Worm (Caenorhabditis elegans) whole organism, early embryonic: ENCODE results near the gene pro-3.

Experiments used
- B0310.2 ChIP-seq: sonication (generic microtip); optimal IDR thresholded peaks from 2 replicates; lab custom pipeline; 2016; ENCODE audit warnings: mild to moderate bottlenecking, missing genetic modification characterization, missing compliant biosample characterization
- F13C5.2 ChIP-seq: sonication (generic microtip); optimal IDR thresholded peaks from 2 replicates; lab custom pipeline; 2017; ENCODE audit warnings: mild to moderate bottlenecking, missing genetic modification characterization, inconsistent platforms, missing compliant biosample characterization
- aly-1 ChIP-seq: sonication (generic microtip); optimal IDR thresholded peaks from 2 replicates; lab custom pipeline; 2016; ENCODE audit warnings: missing genetic modification characterization, missing compliant biosample characterization
- ama-1 ChIP-seq: fragments of 150-350 bp; optimal IDR thresholded peaks from 2 replicates; lab custom pipeline; 2014
- ceh-13 ChIP-seq: fragments of 200-800 bp; sonication (Bioruptor generic); optimal IDR thresholded peaks from 2 replicates; lab custom pipeline; 2018; ENCODE audit warnings: mild to moderate bottlenecking, missing genetic modification characterization, missing compliant biosample characterization
- ceh-36 ChIP-seq: sonication (generic microtip); optimal IDR thresholded peaks from 2 replicates; lab custom pipeline; 2016; ENCODE audit warnings: missing genetic modification characterization, inconsistent platforms, missing compliant biosample characterization
- ets-7 ChIP-seq: sonication (generic microtip); optimal IDR thresholded peaks from 2 replicates; lab custom pipeline; 2016; ENCODE audit warnings: missing genotype, missing genetic modification characterization, missing compliant biosample characterization
- flt-1 ChIP-seq: fragments of 200-800 bp; sonication (Bioruptor generic); IDR thresholded peaks from 2 replicates; pipeline ENCODE4 v1.3.6; 2022; ENCODE audit warnings: missing genetic modification characterization, missing compliant biosample characterization
- hmbx-1 ChIP-seq: sonication (generic microtip); optimal IDR thresholded peaks from 2 replicates; lab custom pipeline; 2016; ENCODE audit warnings: mild to moderate bottlenecking, missing genetic modification characterization, missing compliant biosample characterization
- hmg-4 ChIP-seq: fragments of 200-800 bp; sonication (Bioruptor generic); optimal IDR thresholded peaks from 2 replicates; lab custom pipeline; 2018; ENCODE audit warnings: mild to moderate bottlenecking, missing genetic modification characterization, missing compliant biosample characterization
- hnd-1 ChIP-seq: sonication (generic microtip); optimal IDR thresholded peaks from 2 replicates; lab custom pipeline; 2016; ENCODE audit warnings: missing genetic modification characterization, missing compliant biosample characterization
- pes-1 ChIP-seq: fragments of 200-800 bp; sonication (Bioruptor generic); IDR thresholded peaks from 2 replicates; pipeline ENCODE4 v1.3.6; 2022; ENCODE audit warnings: missing genetic modification reagents, missing genetic modification characterization, missing compliant biosample characterization
- scrt-1 ChIP-seq: fragments of 200-800 bp; sonication (Bioruptor generic); IDR thresholded peaks from 2 replicates; pipeline ENCODE4 v1.3.6; 2022; ENCODE audit warnings: missing genetic modification characterization, missing compliant biosample characterization
- sea-1 ChIP-seq: fragments of 200-800 bp; sonication (Bioruptor generic); conservative IDR thresholded peaks from 2 replicates; pipeline ENCODE4 v1.3.6; 2022; ENCODE audit warnings: missing genetic modification characterization, missing compliant biosample characterization
- tbx-11 ChIP-seq: fragments of 200-800 bp; sonication (Bioruptor generic); IDR thresholded peaks from 2 replicates; pipeline ENCODE4 v1.3.6; 2022; ENCODE audit warnings: missing genetic modification characterization, missing compliant biosample characterization
- tbx-37 ChIP-seq: fragments of 200-800 bp; sonication (Bioruptor generic); conservative IDR thresholded peaks from 2 replicates; pipeline ENCODE4 v1.3.6; 2022; ENCODE audit warnings: missing genetic modification reagents, missing genetic modification characterization, missing compliant biosample characterization
- tra-4 ChIP-seq: sonication (generic microtip); optimal IDR thresholded peaks from 2 replicates; lab custom pipeline; 2017; ENCODE audit warnings: missing genetic modification characterization, missing compliant biosample characterization

Gene pro-3

DNA sequence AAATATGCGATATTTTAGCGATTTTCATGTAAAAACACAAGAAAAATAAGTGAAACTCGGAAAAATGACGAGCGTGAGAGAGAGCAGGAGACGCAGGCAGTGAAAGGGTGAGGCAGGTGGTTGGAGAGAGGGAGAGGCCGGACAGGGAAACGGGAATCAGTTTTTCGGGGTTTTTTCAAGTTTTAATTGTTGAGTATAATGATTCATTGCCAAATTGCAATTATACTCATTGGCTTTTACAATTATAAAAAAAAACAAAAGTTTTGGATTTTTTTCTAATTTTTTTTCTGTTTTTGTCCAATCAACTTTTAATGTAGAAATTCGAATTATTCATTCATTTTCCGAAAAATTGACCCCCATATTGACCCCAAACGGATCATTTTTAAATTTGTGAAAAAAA is 35.7 kb downstream of the pro-3 start, which contains the start of gene nhr-95:
Gene nhr-95, minus strand, starts transcription at position 101 of the 400 bp plus-strand sequence.
- TF ChIP-seq scrt-1 (GFP tag; lab: Robert Waterston, UW) (0 out of 2 replicates have a peak, but pooled peaks have one; percentile 55), ets-7 (tag; lab: Kevin White, UChicago) (no peak)

DNA sequence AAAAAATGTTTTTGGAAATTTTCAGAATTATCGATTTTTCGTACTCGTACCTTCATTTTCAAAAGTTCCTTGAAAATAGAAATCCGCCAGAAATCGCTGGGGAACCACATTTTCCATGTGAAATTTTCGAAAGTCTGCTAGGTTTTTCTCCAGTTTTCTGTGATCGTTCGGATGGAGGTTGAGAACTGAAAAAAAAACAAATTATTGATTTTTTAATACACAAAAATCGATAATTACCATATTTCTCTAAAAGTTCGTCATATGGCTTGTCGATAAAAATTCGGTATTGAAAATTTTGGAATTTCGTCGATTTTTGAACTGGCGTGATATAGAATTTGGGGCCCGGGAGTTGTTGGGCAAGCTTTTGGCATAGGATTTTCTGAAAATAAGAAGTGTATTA is 41.4 kb downstream of the pro-3 start:
- TF ChIP-seq ets-7 (tag; lab: Kevin White, UChicago): no peak
- TF ChIP-seq ceh-36 (tag; lab: Kevin White, UChicago): no peak
- TF ChIP-seq ceh-13: no peak
- TF ChIP-seq ama-1 (lab: Kevin White, UChicago): no peak
- no peak for TF ChIP-seq F13C5.2 (tag; lab: Kevin White, UChicago)
- no peak for TF ChIP-seq pes-1 (GFP tag; lab: Robert Waterston, UW)
- no peak for TF ChIP-seq aly-1 (tag; lab: Kevin White, UChicago)
- TF ChIP-seq sea-1 (GFP tag; lab: Robert Waterston, UW): no peak
- TF ChIP-seq tra-4 (tag; lab: Kevin White, UChicago): no peak
- no peak for TF ChIP-seq hmbx-1 (tag; lab: Kevin White, UChicago)
- no peak for TF ChIP-seq flt-1 (GFP tag; lab: Robert Waterston, UW)
- TF ChIP-seq tbx-11: no peak
- TF ChIP-seq tbx-37 (GFP tag; lab: Robert Waterston, UW): no peak
- no peak for TF ChIP-seq hmg-4 (GFP tag; lab: Kevin White, UChicago)
- no peak for TF ChIP-seq B0310.2 (tag; lab: Kevin White, UChicago)
- no peak for TF ChIP-seq scrt-1 (GFP tag; lab: Robert Waterston, UW)
- TF ChIP-seq hnd-1 (tag; lab: Kevin White, UChicago): no peak

DNA sequence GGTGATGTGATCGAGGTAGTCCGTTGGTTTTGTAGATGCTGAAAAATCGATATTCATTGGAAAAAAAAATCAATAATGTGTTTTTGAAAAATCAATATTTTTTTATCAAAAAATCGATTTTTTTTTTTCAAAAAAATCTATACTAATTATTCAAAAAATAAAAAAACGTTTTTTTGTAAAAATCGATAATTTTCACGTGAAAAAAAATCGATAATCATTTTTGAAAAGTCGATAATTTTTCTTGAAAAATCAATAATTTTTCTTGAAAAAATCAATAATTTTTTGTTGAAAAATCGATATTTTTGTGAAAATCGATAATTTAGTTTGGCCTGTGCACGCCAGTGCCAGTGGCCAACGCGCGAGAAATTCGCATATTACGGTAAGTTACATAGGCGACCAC is 45.0 kb downstream of the pro-3 start:
- no peak for TF ChIP-seq tbx-11
- TF ChIP-seq tbx-37 (GFP tag; lab: Robert Waterston, UW): no peak
- TF ChIP-seq flt-1 (GFP tag; lab: Robert Waterston, UW): no peak
- no peak for TF ChIP-seq ets-7 (tag; lab: Kevin White, UChicago)
- TF ChIP-seq hmg-4 (GFP tag; lab: Kevin White, UChicago): no peak
- no peak for TF ChIP-seq F13C5.2 (tag; lab: Kevin White, UChicago)

DNA sequence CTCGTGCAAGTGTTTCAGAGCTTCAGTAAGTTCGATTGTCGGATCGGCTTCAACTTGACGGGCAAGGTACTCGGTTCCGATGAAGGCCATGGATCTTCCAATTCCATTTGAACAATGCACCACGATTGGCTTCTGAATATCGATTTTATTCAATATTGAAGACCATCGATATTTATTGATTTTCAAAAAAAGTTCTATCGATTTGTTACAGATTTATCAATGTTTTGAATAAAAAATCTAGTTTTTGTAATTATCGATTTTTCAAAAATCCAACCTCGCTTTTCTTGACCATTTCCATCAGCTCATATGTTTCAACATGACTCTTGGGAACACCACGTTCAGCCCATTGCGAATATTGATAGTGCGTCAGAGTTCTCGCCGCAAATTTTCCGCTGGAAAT is 49.3 kb downstream of the pro-3 start:
- TF ChIP-seq F13C5.2 (tag; lab: Kevin White, UChicago) (no peak), tbx-11 (no peak), flt-1 (GFP tag; lab: Robert Waterston, UW) (no peak), ceh-36 (tag; lab: Kevin White, UChicago) (no peak), hmbx-1 (tag; lab: Kevin White, UChicago) (no peak), pes-1 (GFP tag; lab: Robert Waterston, UW) (no peak), aly-1 (tag; lab: Kevin White, UChicago) (no peak), tra-4 (tag; lab: Kevin White, UChicago) (no peak), ets-7 (tag; lab: Kevin White, UChicago) (no peak)

DNA sequence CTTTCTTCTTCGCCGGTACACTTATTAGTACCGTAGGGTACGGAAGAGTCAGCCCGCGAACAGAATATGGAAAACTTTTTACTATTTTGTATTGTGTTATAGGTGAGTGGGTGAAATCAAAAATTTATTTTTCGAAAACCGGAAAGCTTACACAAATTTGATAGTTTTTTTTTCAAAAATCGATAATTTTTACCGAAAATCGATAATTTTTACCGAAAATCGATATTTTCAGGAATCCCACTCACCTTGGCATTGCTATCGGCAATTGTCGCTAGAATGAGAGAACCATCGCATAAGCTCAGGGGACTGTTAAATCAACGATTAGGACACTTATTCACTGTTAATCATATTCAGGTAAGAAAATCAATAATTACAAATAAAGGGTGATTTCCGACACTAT is 54.9 kb downstream of the pro-3 start:
- no peak for TF ChIP-seq pes-1 (GFP tag; lab: Robert Waterston, UW)
- TF ChIP-seq ets-7 (tag; lab: Kevin White, UChicago): no peak
- TF ChIP-seq hmg-4 (GFP tag; lab: Kevin White, UChicago): no peak
- TF ChIP-seq scrt-1 (GFP tag; lab: Robert Waterston, UW): no peak
- no peak for TF ChIP-seq tbx-11
- no peak for TF ChIP-seq sea-1 (GFP tag; lab: Robert Waterston, UW)
- no peak for TF ChIP-seq hmbx-1 (tag; lab: Kevin White, UChicago)

DNA sequence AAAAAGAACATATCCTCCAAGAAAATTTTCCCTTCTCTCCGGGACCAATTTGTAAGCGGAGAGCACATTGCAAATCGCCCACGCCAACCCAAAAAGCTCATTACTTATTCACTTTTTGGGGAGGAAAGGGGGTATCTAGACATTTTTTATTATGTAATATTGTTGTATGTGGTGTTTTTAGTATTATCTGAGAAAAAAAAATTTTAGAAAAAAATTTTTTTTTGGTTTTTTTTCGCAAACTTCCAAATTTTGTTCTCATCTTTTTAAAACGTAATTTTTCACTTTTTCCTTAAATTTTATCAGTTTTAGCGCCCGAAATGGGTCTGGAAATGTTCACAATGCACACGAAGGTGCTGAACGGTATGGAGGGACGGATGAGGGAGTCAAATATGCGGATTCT is 58.3 kb downstream of the pro-3 start, which contains the start of gene twk-46:
Gene twk-46, plus strand, starts transcription at position 301 of the 400 bp plus-strand sequence.
- TF ChIP-seq tra-4 (tag; lab: Kevin White, UChicago): no peak
- TF ChIP-seq ama-1 (lab: Kevin White, UChicago): no peak
- no peak for TF ChIP-seq ceh-36 (tag; lab: Kevin White, UChicago)
- TF ChIP-seq F13C5.2 (tag; lab: Kevin White, UChicago): no peak
- TF ChIP-seq aly-1 (tag; lab: Kevin White, UChicago): no peak

DNA sequence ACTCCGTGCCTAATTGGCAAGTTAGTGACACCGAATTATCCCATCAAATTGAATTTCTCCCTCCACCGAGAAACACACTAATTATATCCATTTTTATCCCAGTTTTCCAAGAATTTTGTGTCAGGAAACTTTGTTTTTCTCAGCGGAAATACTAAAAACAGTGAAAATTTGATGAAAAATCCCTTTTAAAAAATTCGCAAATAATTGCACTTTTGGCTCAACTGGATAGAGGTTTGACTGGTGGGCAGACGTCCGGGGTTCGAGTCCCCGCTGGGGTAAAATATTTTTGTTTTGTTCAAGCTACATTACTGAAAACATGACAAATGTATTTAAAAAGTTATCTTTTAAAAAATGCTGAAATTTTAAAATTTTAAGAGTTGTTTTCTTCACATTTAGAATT is 60.1 kb downstream of the pro-3 start:
- no peak for TF ChIP-seq flt-1 (GFP tag; lab: Robert Waterston, UW)
- no peak for TF ChIP-seq F13C5.2 (tag; lab: Kevin White, UChicago)
- no peak for TF ChIP-seq tbx-11
- TF ChIP-seq ama-1 (lab: Kevin White, UChicago): no peak
- TF ChIP-seq hmbx-1 (tag; lab: Kevin White, UChicago): no peak
- TF ChIP-seq tbx-37 (GFP tag; lab: Robert Waterston, UW): no peak
- no peak for TF ChIP-seq hmg-4 (GFP tag; lab: Kevin White, UChicago)

DNA sequence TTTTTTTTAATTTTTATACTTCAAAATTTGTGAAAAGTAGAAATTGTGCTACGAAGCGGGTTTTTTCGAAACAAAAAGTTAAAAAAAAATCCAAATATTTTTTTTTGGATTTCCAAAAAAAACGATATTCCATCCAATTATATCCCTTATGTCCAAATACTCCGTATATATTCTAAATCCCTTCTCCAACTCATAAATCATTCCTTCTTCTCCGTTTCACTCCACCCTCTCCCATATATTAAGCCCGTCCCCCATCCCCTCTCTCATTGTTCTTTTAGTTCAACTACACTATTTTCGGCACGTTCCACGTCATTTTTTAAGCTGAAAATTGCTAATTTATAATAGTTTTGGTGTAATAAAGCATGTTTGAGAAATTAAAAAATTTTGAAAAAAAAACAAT is 60.6 kb downstream of the pro-3 start:
- TF ChIP-seq ceh-36 (tag; lab: Kevin White, UChicago) (no peak), tra-4 (tag; lab: Kevin White, UChicago) (no peak), flt-1 (GFP tag; lab: Robert Waterston, UW) (no peak)

DNA sequence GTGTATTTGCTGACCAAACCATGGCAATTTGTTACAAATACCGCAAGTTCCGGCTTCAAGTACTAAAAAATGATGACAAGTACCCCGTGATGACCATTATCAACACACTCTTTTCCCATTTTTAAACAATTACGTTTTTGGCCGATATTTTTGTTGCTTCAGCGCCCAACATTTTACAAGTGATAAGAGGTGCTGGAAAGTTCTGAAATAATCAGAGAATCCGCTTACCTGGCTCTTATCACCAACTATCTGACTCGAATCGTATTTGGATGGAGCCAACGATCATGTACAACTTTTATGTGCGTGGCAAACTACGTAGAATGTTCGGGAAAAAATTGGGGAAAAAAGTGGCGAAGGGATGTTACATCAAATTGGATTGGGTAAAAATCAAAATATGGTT is 64.9 kb downstream of the pro-3 start:
- no peak for TF ChIP-seq hmbx-1 (tag; lab: Kevin White, UChicago)
- TF ChIP-seq F13C5.2 (tag; lab: Kevin White, UChicago): no peak
- TF ChIP-seq sea-1 (GFP tag; lab: Robert Waterston, UW): no peak
- no peak for TF ChIP-seq tbx-11
- TF ChIP-seq ama-1 (lab: Kevin White, UChicago): no peak
- TF ChIP-seq B0310.2 (tag; lab: Kevin White, UChicago): no peak
- no peak for TF ChIP-seq ceh-13
- TF ChIP-seq aly-1 (tag; lab: Kevin White, UChicago): no peak
- TF ChIP-seq scrt-1 (GFP tag; lab: Robert Waterston, UW): no peak
- no peak for TF ChIP-seq hnd-1 (tag; lab: Kevin White, UChicago)
- no peak for TF ChIP-seq tbx-37 (GFP tag; lab: Robert Waterston, UW)
- TF ChIP-seq tra-4 (tag; lab: Kevin White, UChicago): no peak
